Worm (Caenorhabditis elegans) whole organism, young adult: ENCODE measurements around the gene M05D6.8.

Experiments used
- B0035.1 ChIP-seq: sonication (generic microtip); optimal IDR thresholded peaks from 2 replicates; lab custom pipeline; 2016; ENCODE audit warnings: missing genetic modification characterization, mild to moderate bottlenecking, missing compliant biosample characterization, missing genotype, missing genetic modification reagents
- C06A6.2 ChIP-seq: fragments of 200-800 bp; sonication (Bioruptor generic); conservative IDR thresholded peaks from 2 replicates; pipeline ENCODE4 v1.3.6; 2022; ENCODE audit warnings: missing genetic modification characterization, missing compliant biosample characterization
- F10E7.11 ChIP-seq: sonication (generic microtip); optimal IDR thresholded peaks from 2 replicates; lab custom pipeline; 2017; ENCODE audit warnings: mild to moderate bottlenecking, missing genetic modification characterization, moderate library complexity, missing compliant biosample characterization
- F22D6.2 ChIP-seq: sonication (generic microtip); optimal IDR thresholded peaks from 2 replicates; lab custom pipeline; 2016; ENCODE audit warnings: mild to moderate bottlenecking, missing genetic modification characterization, missing compliant biosample characterization
- F33H1.4 ChIP-seq: fragments of 200-800 bp; sonication (Bioruptor generic); IDR thresholded peaks from 2 replicates; pipeline ENCODE4 v1.3.6; 2022; ENCODE audit warnings: missing genetic modification reagents, missing genetic modification characterization, missing compliant biosample characterization
- F39B2.1 ChIP-seq: fragments of 200-800 bp; sonication (Bioruptor generic); IDR thresholded peaks from 2 replicates; pipeline ENCODE4 v1.3.6; 2022; ENCODE audit warnings: missing genetic modification reagents, missing genetic modification characterization, missing compliant biosample characterization
- F55B11.4 ChIP-seq: sonication (generic microtip); optimal IDR thresholded peaks from 2 replicates; lab custom pipeline; 2016; ENCODE audit warnings: missing compliant biosample characterization, missing genetic modification characterization, borderline replicate concordance; ENCODE audit not compliant: insufficient read depth
- F57C9.4 ChIP-seq: sonication (generic microtip); optimal IDR thresholded peaks from 2 replicates; lab custom pipeline; 2017; ENCODE audit warnings: mild to moderate bottlenecking, missing genetic modification characterization, missing compliant biosample characterization
- K11D2.4 ChIP-seq: fragments of 200-800 bp; sonication (Bioruptor generic); IDR thresholded peaks from 2 replicates; pipeline ENCODE4 v1.3.6; 2022; ENCODE audit warnings: missing genetic modification reagents, missing genetic modification characterization, missing compliant biosample characterization
- Y53F4B.3 ChIP-seq: fragments of 200-800 bp; sonication (Bioruptor generic); IDR thresholded peaks from 2 replicates; pipeline ENCODE4 v1.3.6; 2022; ENCODE audit warnings: missing genetic modification reagents, missing genetic modification characterization, missing compliant biosample characterization
- Y79H2A.3 ChIP-seq: fragments of 200-800 bp; sonication (Bioruptor generic); conservative IDR thresholded peaks from 2 replicates; pipeline ENCODE4 v1.3.6; 2022; ENCODE audit warnings: missing genetic modification reagents, missing genetic modification characterization, missing compliant biosample characterization
- aptf-2 ChIP-seq: fragments of 200-800 bp; sonication (Bioruptor generic); conservative IDR thresholded peaks from 2 replicates; pipeline ENCODE4 v1.3.6; 2022; ENCODE audit warnings: missing genetic modification reagents, missing genetic modification characterization, missing compliant biosample characterization
- aptf-3 ChIP-seq: fragments of 200-800 bp; sonication (Bioruptor generic); IDR thresholded peaks from 2 replicates; pipeline ENCODE4 v1.3.6; 2022; ENCODE audit warnings: missing genetic modification characterization, missing compliant biosample characterization
- attf-5 ChIP-seq: fragments of 200-800 bp; sonication (Bioruptor generic); optimal IDR thresholded peaks from 2 replicates; lab custom pipeline; 2018; ENCODE audit warnings: mild to moderate bottlenecking, missing genetic modification characterization, missing compliant biosample characterization
- ccch-3 ChIP-seq: fragments of 200-800 bp; sonication (Bioruptor generic); optimal IDR thresholded peaks from 2 replicates; lab custom pipeline; 2018; ENCODE audit warnings: mild to moderate bottlenecking, missing genetic modification characterization, missing compliant biosample characterization
- ceh-100 ChIP-seq: fragments of 200-800 bp; sonication (Bioruptor generic); IDR thresholded peaks from 2 replicates; pipeline ENCODE4 v1.3.6; 2022; ENCODE audit warnings: missing genetic modification reagents, missing genetic modification characterization, missing compliant biosample characterization
- ceh-27 ChIP-seq: fragments of 200-800 bp; sonication (Bioruptor generic); optimal IDR thresholded peaks from 2 replicates; lab custom pipeline; 2018; ENCODE audit warnings: mild to moderate bottlenecking, missing genetic modification characterization, moderate library complexity, missing compliant biosample characterization
- ceh-40 ChIP-seq: fragments of 200-800 bp; sonication (Bioruptor generic); IDR thresholded peaks from 2 replicates; pipeline ENCODE4 v1.3.6; 2022; ENCODE audit warnings: missing genetic modification characterization, missing compliant biosample characterization
- ceh-58 ChIP-seq: fragments of 200-800 bp; sonication (Bioruptor generic); IDR thresholded peaks from 2 replicates; pipeline ENCODE4 v1.3.6; 2022; ENCODE audit warnings: missing genetic modification characterization, missing compliant biosample characterization
- dpl-1 ChIP-seq: fragments of 150-350 bp; optimal IDR thresholded peaks from 2 replicates; lab custom pipeline; 2014; ENCODE audit warnings: missing biosample characterization, missing genetic modification reagents, missing genetic modification characterization
- egl-44 ChIP-seq: fragments of 200-800 bp; sonication (Bioruptor generic); IDR thresholded peaks from 2 replicates; pipeline ENCODE4 v1.3.6; 2022; ENCODE audit warnings: missing genetic modification reagents, missing genetic modification characterization, missing compliant biosample characterization
- egrh-3 ChIP-seq: fragments of 200-800 bp; sonication (Bioruptor generic); IDR thresholded peaks from 2 replicates; pipeline ENCODE4 v1.3.6; 2022; ENCODE audit warnings: missing genetic modification reagents, missing genetic modification characterization, missing compliant biosample characterization
- fkh-3 ChIP-seq: sonication (generic microtip); optimal IDR thresholded peaks from 2 replicates; lab custom pipeline; 2016; ENCODE audit warnings: mild to moderate bottlenecking, missing genetic modification characterization, missing compliant biosample characterization
- gei-17 ChIP-seq: fragments of 200-800 bp; sonication (Bioruptor generic); optimal IDR thresholded peaks from 2 replicates; lab custom pipeline; 2018; ENCODE audit warnings: mild to moderate bottlenecking, missing genetic modification characterization, missing compliant biosample characterization
- him-1 ChIP-seq: sonication (generic microtip); optimal IDR thresholded peaks from 2 replicates; lab custom pipeline; 2016; ENCODE audit warnings: missing genotype, missing genetic modification reagents, missing genetic modification characterization, missing compliant biosample characterization
- hlh-12 ChIP-seq: sonication (generic microtip); optimal IDR thresholded peaks from 2 replicates; lab custom pipeline; 2016; ENCODE audit warnings: missing genetic modification characterization, missing compliant biosample characterization
- hrde-1 ChIP-seq: sonication (generic microtip); optimal IDR thresholded peaks from 2 replicates; lab custom pipeline; 2016; ENCODE audit warnings: missing genetic modification characterization, mild to moderate bottlenecking, missing compliant biosample characterization, moderate library complexity, missing genotype, missing genetic modification reagents, borderline replicate concordance
- lag-1 ChIP-seq: fragments of 200-800 bp; sonication (Bioruptor generic); IDR thresholded peaks from 2 replicates; pipeline ENCODE4 v1.3.6; 2022; ENCODE audit warnings: missing genetic modification reagents, missing genetic modification characterization, missing compliant biosample characterization
- let-526 ChIP-seq: fragments of 200-800 bp; sonication (Bioruptor generic); IDR thresholded peaks from 2 replicates; pipeline ENCODE4 v1.3.6; 2022; ENCODE audit warnings: missing genetic modification reagents, missing genetic modification characterization, missing compliant biosample characterization
- lin-40 ChIP-seq: sonication (generic microtip); optimal IDR thresholded peaks from 2 replicates; lab custom pipeline; 2016; ENCODE audit warnings: missing genetic modification characterization, mild to moderate bottlenecking, missing compliant biosample characterization, missing genotype, missing genetic modification reagents
- lir-1 ChIP-seq: fragments of 200-800 bp; sonication (Bioruptor generic); conservative IDR thresholded peaks from 2 replicates; pipeline ENCODE4 v1.3.6; 2022; ENCODE audit warnings: missing genetic modification reagents, missing genetic modification characterization, missing compliant biosample characterization
- madf-8 ChIP-seq: fragments of 200-800 bp; sonication (Bioruptor generic); conservative IDR thresholded peaks from 2 replicates; pipeline ENCODE4 v1.3.6; 2022; ENCODE audit warnings: missing genetic modification reagents, missing genetic modification characterization, missing compliant biosample characterization
- mes-4 ChIP-seq: sonication (generic microtip); optimal IDR thresholded peaks from 2 replicates; lab custom pipeline; 2016; ENCODE audit warnings: missing genotype, missing genetic modification characterization, missing compliant biosample characterization
- nfya-1 ChIP-seq: sonication (generic microtip); optimal IDR thresholded peaks from 2 replicates; lab custom pipeline; 2017; ENCODE audit warnings: antibody characterized with exemption, missing compliant biosample characterization, missing genetic modification characterization, borderline replicate concordance; ENCODE audit not compliant: insufficient read depth
- nhr-27 ChIP-seq: fragments of 200-800 bp; sonication (Bioruptor generic); optimal IDR thresholded peaks from 2 replicates; lab custom pipeline; 2018; ENCODE audit warnings: mild to moderate bottlenecking, missing genetic modification characterization, moderate library complexity, missing compliant biosample characterization
- nhr-80 ChIP-seq: sonication (generic microtip); optimal IDR thresholded peaks from 2 replicates; lab custom pipeline; 2016; ENCODE audit warnings: missing genetic modification characterization, missing compliant biosample characterization
- pha-4 ChIP-seq: fragments of 150-350 bp; sonication (generic microtip); optimal IDR thresholded peaks from 2 replicates; lab custom pipeline; 2014; ENCODE audit warnings: missing biosample characterization, missing genetic modification reagents, missing genetic modification characterization
- sdz-38 ChIP-seq: sonication (generic microtip); optimal IDR thresholded peaks from 2 replicates; lab custom pipeline; 2016; ENCODE audit warnings: missing genotype, missing genetic modification characterization, missing compliant biosample characterization
- snpc-1.3 ChIP-seq: sonication (generic microtip); optimal IDR thresholded peaks from 2 replicates; lab custom pipeline; 2017; ENCODE audit warnings: missing genetic modification characterization, mild to moderate bottlenecking, missing compliant biosample characterization, antibody characterized with exemption, moderate library complexity, missing genotype, missing genetic modification reagents; ENCODE audit not compliant: insufficient read depth
- snpc-4 ChIP-seq, 5 experiments: fragments of 150-350 bp in 1 of 5; sonication (generic microtip) in 4 of 5; optimal IDR thresholded peaks; 2 replicates each; lab custom pipeline; 2014 to 2018; ENCODE audit warnings: missing genetic modification characterization in 5 of 5, missing biosample characterization in 3 of 5, antibody characterized with exemption in 2 of 5, mild to moderate bottlenecking in 2 of 5, missing compliant biosample characterization in 2 of 5, missing genotype in 2 of 5, moderate library complexity in 2 of 5, missing genetic modification reagents in 1 of 5
- somi-1 ChIP-seq: fragments of 200-800 bp; sonication (Bioruptor generic); optimal IDR thresholded peaks from 2 replicates; lab custom pipeline; 2018; ENCODE audit warnings: mild to moderate bottlenecking, missing genetic modification characterization, missing compliant biosample characterization
- unc-62 ChIP-seq: fragments of 150-350 bp; optimal IDR thresholded peaks from 2 replicates; lab custom pipeline; 2014; ENCODE audit warnings: missing biosample characterization, missing genetic modification reagents, missing genetic modification characterization
- zfh-2 ChIP-seq: fragments of 200-800 bp; sonication (Bioruptor generic); conservative IDR thresholded peaks from 2 replicates; pipeline ENCODE4 v1.3.6; 2022; ENCODE audit warnings: missing genetic modification reagents, missing genetic modification characterization, missing compliant biosample characterization
- ztf-25 ChIP-seq: fragments of 200-800 bp; sonication (Bioruptor generic); IDR thresholded peaks from 2 replicates; pipeline ENCODE4 v1.3.6; 2022; ENCODE audit warnings: missing genetic modification reagents, missing genetic modification characterization, missing compliant biosample characterization
- ztf-6 ChIP-seq: fragments of 200-800 bp; sonication (Bioruptor generic); IDR thresholded peaks from 2 replicates; pipeline ENCODE4 v1.3.6; 2022; ENCODE audit warnings: missing genetic modification reagents, missing genetic modification characterization, missing compliant biosample characterization

Gene M05D6.8

DNA sequence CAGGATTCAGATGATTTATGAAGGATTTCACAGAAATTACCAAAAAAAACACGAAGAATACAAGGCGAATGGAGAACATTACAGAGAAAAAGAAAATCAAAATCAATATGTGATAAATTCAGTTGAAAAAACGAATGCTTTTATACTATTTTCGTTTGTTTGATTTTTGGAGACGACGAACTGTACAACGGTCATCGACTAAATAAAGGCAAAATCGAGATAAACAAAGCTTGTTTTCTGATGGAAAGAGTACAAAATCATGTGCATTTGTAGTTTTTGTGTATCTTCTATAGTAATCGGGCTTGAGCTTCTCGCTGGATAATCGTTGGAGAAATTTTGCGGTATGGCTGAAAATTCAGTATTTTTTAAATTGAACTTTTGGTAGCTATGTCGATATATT is at the start of gene M05D6.8:
M05D6.8 (minus strand) TSS at position 101 of the 400 bp plus-strand sequence.
- no peak for TF ChIP-seq Y53F4B.3 (GFP tag; lab: Robert Waterston, UW)
- TF ChIP-seq egl-44 (GFP tag; lab: Robert Waterston, UW), result no peak
- no peak for TF ChIP-seq B0035.1 (tag; lab: Kevin White, UChicago)
- TF ChIP-seq unc-62, result no peak
- no peak for TF ChIP-seq fkh-3 (tag; lab: Kevin White, UChicago)
- TF ChIP-seq snpc-1.3, result no peak
- TF ChIP-seq ceh-40 (GFP tag; lab: Robert Waterston, UW), result no peak
- no peak for TF ChIP-seq aptf-3 (GFP tag; lab: Robert Waterston, UW)
- TF ChIP-seq madf-8 (GFP tag; lab: Robert Waterston, UW), result no peak
- no peak for TF ChIP-seq snpc-4 (GFP tag; optimal IDR thresholded peaks at IDR 0.05; lab: Kevin White, UChicago)
- no peak for TF ChIP-seq snpc-4 (tag; optimal IDR thresholded peaks at IDR 0.05; lab: Kevin White, UChicago)
- no peak for TF ChIP-seq nfya-1
- TF ChIP-seq gei-17, result no peak
- no peak for TF ChIP-seq attf-5 (GFP tag; lab: Kevin White, UChicago)
- TF ChIP-seq ceh-27 (GFP tag; lab: Kevin White, UChicago), result no peak
- no peak for TF ChIP-seq F33H1.4
- TF ChIP-seq dpl-1 (GFP tag; lab: Kevin White, UChicago), result no peak
- TF ChIP-seq F10E7.11 (tag; lab: Kevin White, UChicago), result no peak

DNA sequence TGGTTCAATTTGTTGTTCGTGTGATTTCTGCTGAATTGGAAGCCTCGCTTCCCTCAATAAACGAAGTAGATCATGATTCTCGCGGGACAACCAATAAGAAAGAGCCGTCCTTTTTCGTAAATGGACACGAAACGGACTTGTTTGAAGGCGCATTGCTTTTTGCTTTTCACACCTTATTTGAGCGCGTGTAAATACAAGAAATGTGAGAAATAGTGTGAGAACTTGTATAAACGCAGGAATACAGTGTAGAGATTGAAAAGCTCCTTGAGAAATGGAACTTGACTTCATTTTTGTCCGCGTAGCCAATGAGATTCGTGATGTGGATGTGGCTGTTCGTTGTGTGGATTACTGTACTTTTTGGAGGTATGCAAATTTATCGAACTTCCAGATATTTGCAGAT is 49.6 kb upstream of the M05D6.8 start, which contains the start of gene cht-2:
cht-2 (plus strand) TSS at position 301 of the 400 bp plus-strand sequence.
- no peak for TF ChIP-seq K11D2.4 (GFP tag; lab: Robert Waterston, UW)
- TF ChIP-seq somi-1 (GFP tag; lab: Kevin White, UChicago), result no peak
- no peak for TF ChIP-seq sdz-38
- no peak for TF ChIP-seq nhr-27 (tag; lab: Kevin White, UChicago)
- TF ChIP-seq aptf-2, result no peak
- TF ChIP-seq nfya-1, result no peak
- no peak for TF ChIP-seq F57C9.4 (tag; lab: Kevin White, UChicago)
- no peak for TF ChIP-seq ztf-25 (GFP tag; lab: Robert Waterston, UW)
- no peak for TF ChIP-seq ccch-3
- no peak for TF ChIP-seq Y79H2A.3
- no peak for TF ChIP-seq ceh-58 (GFP tag; lab: Robert Waterston, UW)
- TF ChIP-seq F33H1.4, result no peak
- TF ChIP-seq lin-40, result no peak
- TF ChIP-seq nhr-80 (tag; lab: Kevin White, UChicago), result no peak
- TF ChIP-seq ztf-6, result no peak
- TF ChIP-seq C06A6.2 (GFP tag; lab: Robert Waterston, UW), result no peak
- TF ChIP-seq egl-44 (GFP tag; lab: Robert Waterston, UW), result no peak

ce11 chrII:8518210-8518609 is 47.2 kb upstream of the M05D6.8 start, which contains the start of gene T13H5.8:
T13H5.8 (plus strand) TSS chrII:8518510.
- TF ChIP-seq mes-4 (no peak), pha-4 (no peak), hrde-1 (tag; lab: Kevin White, UChicago) (no peak), zfh-2 (no peak), ceh-100 (no peak), egrh-3 (GFP tag; lab: Robert Waterston, UW) (no peak), F33H1.4 (no peak), him-1 (tag; lab: Kevin White, UChicago) (no peak), lag-1 (GFP tag; lab: Robert Waterston, UW) (no peak), F22D6.2 (tag; lab: Kevin White, UChicago) (no peak), hlh-12 (tag; lab: Kevin White, UChicago) (no peak), let-526 (GFP tag; lab: Robert Waterston, UW) (no peak), F39B2.1 (GFP tag; lab: Robert Waterston, UW) (no peak), ceh-40 (GFP tag; lab: Robert Waterston, UW) (no peak), lir-1 (no peak), dpl-1 (GFP tag; lab: Kevin White, UChicago) (no peak), F55B11.4 (tag; lab: Kevin White, UChicago) (no peak)
